Fruit fly (Drosophila melanogaster): ENCODE results near the gene CG43155.

Gene CG43155

dm6 chrX:11425401-11425800 lies 34.2 kb upstream of the CG43155 start (continued):
- TF ChIP-seq CG43689 (GFP tag; IDR thresholded peaks at IDR 0.05) (no peak), CG8290 (GFP tag; optimal IDR thresholded peaks at IDR 0.05) (no peak), CG8290 (tag; optimal IDR thresholded peaks at IDR 0.05) (no peak), tgo (GFP tag; IDR thresholded peaks at IDR 0.05) (no peak)

- TF ChIP-seq CG11696 (GFP tag; IDR thresholded peaks at IDR 0.05) (no peak), ci (GFP tag; IDR thresholded peaks at IDR 0.05) (no peak), CG18599 (GFP tag; optimal IDR thresholded peaks at IDR 0.05) (no peak), ATbp (GFP tag; optimal IDR thresholded peaks at IDR 0.05) (no peak), run (tag; optimal IDR thresholded peaks at IDR 0.05) (no peak), Xbp1 (GFP tag; optimal IDR thresholded peaks at IDR 0.05) (no peak), CG3847 (GFP tag; IDR thresholded peaks at IDR 0.05) (no peak), CG15696 (tag; optimal IDR thresholded peaks at IDR 0.05) (no peak), Sox100B (GFP tag; optimal IDR thresholded peaks at IDR 0.05) (no peak), CG4328 (GFP tag; optimal IDR thresholded peaks at IDR 0.05) (no peak), hb (GFP tag; IDR thresholded peaks at IDR 0.05; ENCODE audit: partially characterized antibody) (no peak), luna (GFP tag; optimal IDR thresholded peaks at IDR 0.05) (no peak), CG14860 (GFP tag; IDR thresholded peaks at IDR 0.05; ENCODE audit: partially characterized antibody) (no peak)
Observed at dm6 chrX:11425956-11426598, 33.5 kb upstream of the CG43155 start.

dm6 chrX:11427282-11427689 lies 32.3 kb upstream of the CG43155 start:
- peak; percentile 23 for TF ChIP-seq salm (tag; optimal IDR thresholded peaks at IDR 0.05)
- TF ChIP-seq sna (GFP tag; IDR thresholded peaks at IDR 0.05; ENCODE audit: partially characterized antibody) = 0 out of 2 replicates have a peak, but pooled peaks have one; percentile 21
- TF ChIP-seq repo (GFP tag; optimal IDR thresholded peaks at IDR 0.05) = no peak
- no peak for TF ChIP-seq H2.0 (GFP tag; IDR thresholded peaks at IDR 0.05)
- TF ChIP-seq tio (GFP tag; optimal IDR thresholded peaks at IDR 0.05) = no peak
- TF ChIP-seq CG13624 (GFP tag; optimal IDR thresholded peaks at IDR 0.05) = peak; percentile 9
- no peak for TF ChIP-seq nmo (GFP tag; optimal IDR thresholded peaks at IDR 0.05)
- no peak for TF ChIP-seq CG8290 (GFP tag; optimal IDR thresholded peaks at IDR 0.05)
- TF ChIP-seq CG8290 (tag; optimal IDR thresholded peaks at IDR 0.05) = peak in 1 of 2 experiments; percentile 6
- TF ChIP-seq CG1647 (GFP tag; optimal IDR thresholded peaks at IDR 0.05) = no peak
- peak; percentile 82 for TF ChIP-seq lab (GFP tag; optimal IDR thresholded peaks at IDR 0.05)
- TF ChIP-seq Adf1 (GFP tag; IDR thresholded peaks at IDR 0.05) = peak; percentile 31; the same call in 1 of the 2 replicates
- TF ChIP-seq odd (GFP tag; optimal IDR thresholded peaks at IDR 0.05) = peak; percentile 42
- TF ChIP-seq Hmr (GFP tag; optimal IDR thresholded peaks at IDR 0.05) = peak; percentile 58
- peak; percentile 29 for TF ChIP-seq MTF-1 (GFP tag; optimal IDR thresholded peaks at IDR 0.05; ENCODE audit: borderline replicate concordance)
- no peak for TF ChIP-seq CG10267 (tag; optimal IDR thresholded peaks at IDR 0.05)
- TF ChIP-seq vvl (GFP tag; IDR thresholded peaks at IDR 0.05) = peak; percentile 78
- TF ChIP-seq Mes4 (GFP tag; optimal IDR thresholded peaks at IDR 0.05) = no peak
- TF ChIP-seq fu2 (GFP tag; optimal IDR thresholded peaks at IDR 0.05) = no peak
- TF ChIP-seq Hey (tag; optimal IDR thresholded peaks at IDR 0.05) = peak; percentile 68
- TF ChIP-seq disco-r (GFP tag; optimal IDR thresholded peaks at IDR 0.05) = no peak
- peak; percentile 67 for TF ChIP-seq Asciz (GFP tag; optimal IDR thresholded peaks at IDR 0.05)
- peak; percentile 16 for TF ChIP-seq schlank (tag; optimal IDR thresholded peaks at IDR 0.05)
- TF ChIP-seq ab (GFP tag; optimal IDR thresholded peaks at IDR 0.05) = no peak
- peak; percentile 17 for TF ChIP-seq unpg (GFP tag; optimal IDR thresholded peaks at IDR 0.05)
- TF ChIP-seq ci (GFP tag; IDR thresholded peaks at IDR 0.05) = 0 out of 3 replicates have a peak, but pooled peaks have one; percentile 21
- TF ChIP-seq CG31388 (GFP tag; optimal IDR thresholded peaks at IDR 0.05) = no peak
- no peak for TF ChIP-seq CG1602 (GFP tag; optimal IDR thresholded peaks at IDR 0.05)
- TF ChIP-seq CG10543 (GFP tag; optimal IDR thresholded peaks at IDR 0.05) = peak; percentile 81
- no peak for TF ChIP-seq CG8944 (GFP tag; optimal IDR thresholded peaks at IDR 0.05)
- peak in 1 of 3 experiments; percentile 20 for TF ChIP-seq lola (GFP tag; optimal IDR thresholded peaks at IDR 0.05)
- peak; percentile 47 for TF ChIP-seq Sox100B (GFP tag; optimal IDR thresholded peaks at IDR 0.05)
- no peak for TF ChIP-seq CG11093 (GFP tag; IDR thresholded peaks at IDR 0.05)
